Worm (Caenorhabditis elegans) whole organism, young adult: Measurements from ENCODE around the gene mlc-1.

Experiments used
- C06A6.2 ChIP-seq: fragments of 200-800 bp; sonication (Bioruptor generic); conservative IDR thresholded peaks from 2 replicates; pipeline ENCODE4 v1.3.6; 2022; ENCODE audit warnings: missing genetic modification characterization, missing compliant biosample characterization
- F23B12.7 ChIP-seq: sonication (generic microtip); optimal IDR thresholded peaks from 2 replicates; lab custom pipeline; 2017; ENCODE audit warnings: missing genetic modification characterization, mild to moderate bottlenecking, missing compliant biosample characterization, antibody characterized with exemption, moderate library complexity; ENCODE audit not compliant: insufficient read depth
- F55B11.4 ChIP-seq: sonication (generic microtip); optimal IDR thresholded peaks from 2 replicates; lab custom pipeline; 2016; ENCODE audit warnings: missing compliant biosample characterization, missing genetic modification characterization, borderline replicate concordance; ENCODE audit not compliant: insufficient read depth
- K11D2.4 ChIP-seq: fragments of 200-800 bp; sonication (Bioruptor generic); IDR thresholded peaks from 2 replicates; pipeline ENCODE4 v1.3.6; 2022; ENCODE audit warnings: missing genetic modification reagents, missing genetic modification characterization, missing compliant biosample characterization
- K12H6.12 ChIP-seq: fragments of 200-800 bp; sonication (Bioruptor generic); optimal IDR thresholded peaks from 2 replicates; lab custom pipeline; 2018; ENCODE audit warnings: mild to moderate bottlenecking, missing genetic modification characterization, missing compliant biosample characterization
- T26A5.8 ChIP-seq: sonication (generic microtip); optimal IDR thresholded peaks from 2 replicates; lab custom pipeline; 2016; ENCODE audit warnings: missing genetic modification characterization, missing compliant biosample characterization
- Y53F4B.3 ChIP-seq: fragments of 200-800 bp; sonication (Bioruptor generic); IDR thresholded peaks from 2 replicates; pipeline ENCODE4 v1.3.6; 2022; ENCODE audit warnings: missing genetic modification reagents, missing genetic modification characterization, missing compliant biosample characterization
- Y67H2A.10 ChIP-seq: fragments of 200-800 bp; sonication (Bioruptor generic); conservative IDR thresholded peaks from 2 replicates; pipeline ENCODE4 v1.3.6; 2022; ENCODE audit warnings: missing genetic modification reagents, missing genetic modification characterization, missing compliant biosample characterization
- aptf-2 ChIP-seq: fragments of 200-800 bp; sonication (Bioruptor generic); conservative IDR thresholded peaks from 2 replicates; pipeline ENCODE4 v1.3.6; 2022; ENCODE audit warnings: missing genetic modification reagents, missing genetic modification characterization, missing compliant biosample characterization
- aptf-3 ChIP-seq: fragments of 200-800 bp; sonication (Bioruptor generic); IDR thresholded peaks from 2 replicates; pipeline ENCODE4 v1.3.6; 2022; ENCODE audit warnings: missing genetic modification characterization, missing compliant biosample characterization
- atf-7 ChIP-seq: sonication (generic microtip); optimal IDR thresholded peaks from 2 replicates; lab custom pipeline; 2017; ENCODE audit warnings: mild to moderate bottlenecking, missing genetic modification characterization, missing compliant biosample characterization
- attf-5 ChIP-seq: fragments of 200-800 bp; sonication (Bioruptor generic); optimal IDR thresholded peaks from 2 replicates; lab custom pipeline; 2018; ENCODE audit warnings: mild to moderate bottlenecking, missing genetic modification characterization, missing compliant biosample characterization
- bed-1 ChIP-seq: fragments of 200-800 bp; sonication (Bioruptor generic); IDR thresholded peaks from 2 replicates; pipeline ENCODE4 v1.3.6; 2022; ENCODE audit warnings: missing genetic modification reagents, missing genetic modification characterization, missing compliant biosample characterization
- ceh-27 ChIP-seq: fragments of 200-800 bp; sonication (Bioruptor generic); optimal IDR thresholded peaks from 2 replicates; lab custom pipeline; 2018; ENCODE audit warnings: mild to moderate bottlenecking, missing genetic modification characterization, moderate library complexity, missing compliant biosample characterization
- ceh-58 ChIP-seq: fragments of 200-800 bp; sonication (Bioruptor generic); IDR thresholded peaks from 2 replicates; pipeline ENCODE4 v1.3.6; 2022; ENCODE audit warnings: missing genetic modification characterization, missing compliant biosample characterization
- efl-1 ChIP-seq: fragments of 150-350 bp; optimal IDR thresholded peaks from 2 replicates; lab custom pipeline; 2014; ENCODE audit warnings: missing biosample characterization, missing genetic modification reagents, missing genetic modification characterization
- egl-18 ChIP-seq: fragments of 200-800 bp; sonication (Bioruptor generic); IDR thresholded peaks from 2 replicates; pipeline ENCODE4 v1.3.6; 2022; ENCODE audit warnings: missing genetic modification reagents, missing genetic modification characterization, missing compliant biosample characterization
- egl-44 ChIP-seq: fragments of 200-800 bp; sonication (Bioruptor generic); IDR thresholded peaks from 2 replicates; pipeline ENCODE4 v1.3.6; 2022; ENCODE audit warnings: missing genetic modification reagents, missing genetic modification characterization, missing compliant biosample characterization
- egrh-3 ChIP-seq: fragments of 200-800 bp; sonication (Bioruptor generic); IDR thresholded peaks from 2 replicates; pipeline ENCODE4 v1.3.6; 2022; ENCODE audit warnings: missing genetic modification reagents, missing genetic modification characterization, missing compliant biosample characterization
- ekl-4 ChIP-seq: fragments of 200-800 bp; sonication (Bioruptor generic); IDR thresholded peaks from 2 replicates; pipeline ENCODE4 v1.3.6; 2022; ENCODE audit warnings: missing genetic modification reagents, missing genetic modification characterization, missing compliant biosample characterization
- gei-17 ChIP-seq: fragments of 200-800 bp; sonication (Bioruptor generic); optimal IDR thresholded peaks from 2 replicates; lab custom pipeline; 2018; ENCODE audit warnings: mild to moderate bottlenecking, missing genetic modification characterization, missing compliant biosample characterization
- hlh-26 ChIP-seq: fragments of 200-800 bp; sonication (Bioruptor generic); conservative IDR thresholded peaks from 2 replicates; pipeline ENCODE4 v1.3.6; 2022; ENCODE audit warnings: missing genetic modification reagents, missing genetic modification characterization, missing compliant biosample characterization
- hmg-1.2 ChIP-seq: fragments of 200-800 bp; sonication (Bioruptor generic); IDR thresholded peaks from 2 replicates; pipeline ENCODE4 v1.3.6; 2022; ENCODE audit warnings: missing genetic modification reagents, missing genetic modification characterization, missing compliant biosample characterization
- hrde-1 ChIP-seq: sonication (generic microtip); optimal IDR thresholded peaks from 2 replicates; lab custom pipeline; 2016; ENCODE audit warnings: missing genetic modification characterization, mild to moderate bottlenecking, missing compliant biosample characterization, moderate library complexity, missing genotype, missing genetic modification reagents, borderline replicate concordance
- let-607 ChIP-seq, 2 experiments: fragments of 200-800 bp in 1 of 2; sonication (Bioruptor generic) in 1 of 2; sonication (generic microtip) in 1 of 2; optimal IDR thresholded peaks; 2 replicates each; lab custom pipeline; 2016 to 2018; ENCODE audit warnings: mild to moderate bottlenecking in 2 of 2, missing compliant biosample characterization in 2 of 2, missing genetic modification characterization in 2 of 2, moderate library complexity in 2 of 2, missing genotype in 1 of 2
- lin-40 ChIP-seq: sonication (generic microtip); optimal IDR thresholded peaks from 2 replicates; lab custom pipeline; 2016; ENCODE audit warnings: missing genetic modification characterization, mild to moderate bottlenecking, missing compliant biosample characterization, missing genotype, missing genetic modification reagents
- madf-10 ChIP-seq: sonication (generic microtip); optimal IDR thresholded peaks from 2 replicates; lab custom pipeline; 2016; ENCODE audit warnings: mild to moderate bottlenecking, missing genetic modification characterization, missing compliant biosample characterization
- madf-3 ChIP-seq: fragments of 200-800 bp; sonication (Bioruptor generic); IDR thresholded peaks from 2 replicates; pipeline ENCODE4 v1.3.6; 2022; ENCODE audit warnings: missing genetic modification reagents, missing genetic modification characterization, missing compliant biosample characterization
- madf-6 ChIP-seq: fragments of 200-800 bp; sonication (Bioruptor generic); IDR thresholded peaks from 2 replicates; pipeline ENCODE4 v1.3.6; 2022; ENCODE audit warnings: missing genetic modification reagents, missing genetic modification characterization, missing compliant biosample characterization
- mcd-1 ChIP-seq: fragments of 200-800 bp; sonication (Bioruptor generic); IDR thresholded peaks from 2 replicates; pipeline ENCODE4 v1.3.6; 2022; ENCODE audit warnings: missing genetic modification reagents, missing genetic modification characterization, missing compliant biosample characterization
- nfya-2 ChIP-seq: fragments of 200-800 bp; sonication (Bioruptor generic); IDR thresholded peaks from 2 replicates; pipeline ENCODE4 v1.3.6; 2022; ENCODE audit warnings: missing genetic modification reagents, missing genetic modification characterization, missing compliant biosample characterization
- nhr-120 ChIP-seq: fragments of 200-800 bp; sonication (Bioruptor generic); IDR thresholded peaks from 2 replicates; pipeline ENCODE4 v1.3.6; 2022; ENCODE audit warnings: missing genetic modification characterization, missing compliant biosample characterization
- nhr-80 ChIP-seq: sonication (generic microtip); optimal IDR thresholded peaks from 2 replicates; lab custom pipeline; 2016; ENCODE audit warnings: missing genetic modification characterization, missing compliant biosample characterization
- pbrm-1 ChIP-seq: fragments of 200-800 bp; sonication (Bioruptor generic); IDR thresholded peaks from 2 replicates; pipeline ENCODE4 v1.3.6; 2022; ENCODE audit warnings: missing genetic modification reagents, missing genetic modification characterization, missing compliant biosample characterization
- repo-1 ChIP-seq: sonication (generic microtip); optimal IDR thresholded peaks from 2 replicates; lab custom pipeline; 2017; ENCODE audit warnings: mild to moderate bottlenecking, missing genetic modification characterization, missing compliant biosample characterization
- snpc-1.3 ChIP-seq: sonication (generic microtip); optimal IDR thresholded peaks from 2 replicates; lab custom pipeline; 2017; ENCODE audit warnings: missing genetic modification characterization, mild to moderate bottlenecking, missing compliant biosample characterization, antibody characterized with exemption, moderate library complexity, missing genotype, missing genetic modification reagents; ENCODE audit not compliant: insufficient read depth
- snpc-4 ChIP-seq, 5 experiments: fragments of 150-350 bp in 1 of 5; sonication (generic microtip) in 4 of 5; optimal IDR thresholded peaks; 2 replicates each; lab custom pipeline; 2014 to 2018; ENCODE audit warnings: missing genetic modification characterization in 5 of 5, missing biosample characterization in 3 of 5, antibody characterized with exemption in 2 of 5, mild to moderate bottlenecking in 2 of 5, missing compliant biosample characterization in 2 of 5, missing genotype in 2 of 5, moderate library complexity in 2 of 5, missing genetic modification reagents in 1 of 5
- tbp1 ChIP-seq: fragments of 200-800 bp; sonication (Bioruptor generic); optimal IDR thresholded peaks from 2 replicates; lab custom pipeline; 2018; ENCODE audit warnings: mild to moderate bottlenecking, missing genetic modification characterization, missing compliant biosample characterization
- ztf-28 ChIP-seq: fragments of 200-800 bp; sonication (Bioruptor generic); IDR thresholded peaks from 2 replicates; pipeline ENCODE4 v1.3.6; 2022; ENCODE audit warnings: missing genetic modification reagents, missing genetic modification characterization, missing compliant biosample characterization

mlc-1 gene

ce11 chrX:17445239-17445638 is 13.8 kb upstream of the mlc-1 start:
- TF ChIP-seq madf-6 (GFP tag; lab: Robert Waterston, UW) (0 out of 2 replicates have a peak, but pooled peaks have one; percentile 13), nhr-120 (GFP tag; lab: Robert Waterston, UW) (0 out of 2 replicates have a peak, but pooled peaks have one; percentile 19), aptf-3 (GFP tag; lab: Robert Waterston, UW) (peak; percentile 71; the same call in 1 of the 2 replicates), bed-1 (GFP tag; lab: Robert Waterston, UW) (0 out of 2 replicates have a peak, but pooled peaks have one; percentile 21), aptf-2 (peak; percentile 38; the same call in 1 of the 2 replicates), egl-44 (GFP tag; lab: Robert Waterston, UW) (0 out of 2 replicates have a peak, but pooled peaks have one; percentile 60), egl-18 (GFP tag; lab: Robert Waterston, UW) (0 out of 2 replicates have a peak, but pooled peaks have one; percentile 48), nfya-2 (GFP tag; lab: Robert Waterston, UW) (0 out of 2 replicates have a peak, but pooled peaks have one; percentile 32), ceh-58 (peak; percentile 91; the same call in 1 of the 2 replicates), pbrm-1 (GFP tag; lab: Robert Waterston, UW) (0 out of 2 replicates have a peak, but pooled peaks have one; percentile 42)

ce11 chrX:17447212-17447611 is 11.8 kb upstream of the mlc-1 start:
- 0 out of 2 replicates have a peak, but pooled peaks have one; percentile 23 for TF ChIP-seq egrh-3
- TF ChIP-seq madf-3 (GFP tag; lab: Robert Waterston, UW), result peak; percentile 77; the same call in 1 of the 2 replicates
- TF ChIP-seq, all 124 proteins: peak for 2; not testable (repeated sequence) for 122

ce11 chrX:17451410-17451809 is 7.6 kb upstream of the mlc-1 start, which contains the start of gene C36E6.2:
Gene C36E6.2, plus strand, starts transcription at chrX:17451670.
- TF ChIP-seq egl-18 (GFP tag; lab: Robert Waterston, UW), result 0 out of 2 replicates have a peak, but pooled peaks have one; percentile 16
- TF ChIP-seq lin-40 (tag; lab: Kevin White, UChicago), result peak; percentile 70
- no peak for TF ChIP-seq snpc-4 (GFP tag; optimal IDR thresholded peaks at IDR 0.05; lab: Kevin White, UChicago)
- peak in 1 of 4 experiments; percentile 39 for TF ChIP-seq snpc-4 (tag; optimal IDR thresholded peaks at IDR 0.05; lab: Kevin White, UChicago)
- TF ChIP-seq F55B11.4 (tag; lab: Kevin White, UChicago), result no peak
- peak; percentile 86 for TF ChIP-seq hmg-1.2 (GFP tag; lab: Robert Waterston, UW)
- TF ChIP-seq gei-17 (GFP tag; lab: Kevin White, UChicago), result no peak
- no peak for TF ChIP-seq bed-1 (GFP tag; lab: Robert Waterston, UW)
- peak; percentile 65 for TF ChIP-seq ceh-27 (GFP tag; lab: Kevin White, UChicago)
- no peak for TF ChIP-seq Y67H2A.10
- TF ChIP-seq let-607 (tag; optimal IDR thresholded peaks at IDR 0.05; lab: Kevin White, UChicago), result no peak
- TF ChIP-seq hlh-26 (GFP tag; lab: Robert Waterston, UW), result no peak
- TF ChIP-seq attf-5 (GFP tag; lab: Kevin White, UChicago), result peak; percentile 33
- no peak for TF ChIP-seq mcd-1 (GFP tag; lab: Robert Waterston, UW)
- TF ChIP-seq T26A5.8 (tag; lab: Kevin White, UChicago), result no peak
- TF ChIP-seq nhr-80 (tag; lab: Kevin White, UChicago), result peak; percentile 27
- TF ChIP-seq Y53F4B.3, result no peak
- TF ChIP-seq madf-10 (tag; lab: Kevin White, UChicago), result no peak
- TF ChIP-seq repo-1, result no peak
- no peak for TF ChIP-seq snpc-1.3 (tag; lab: Kevin White, UChicago)
- no peak for TF ChIP-seq ekl-4
- no peak for TF ChIP-seq efl-1 (GFP tag; lab: Kevin White, UChicago)
- TF ChIP-seq hrde-1, result no peak
- peak; percentile 26 for TF ChIP-seq tbp1 (GFP tag; lab: Kevin White, UChicago)
- peak; percentile 15 for TF ChIP-seq K12H6.12 (tag; lab: Kevin White, UChicago)
- TF ChIP-seq C06A6.2, result no peak
- TF ChIP-seq K11D2.4 (GFP tag; lab: Robert Waterston, UW), result 0 out of 2 replicates have a peak, but pooled peaks have one; percentile 30
- no peak for TF ChIP-seq ztf-28 (GFP tag; lab: Robert Waterston, UW)
- no peak for TF ChIP-seq atf-7 (tag; lab: Kevin White, UChicago)
- TF ChIP-seq F23B12.7, result peak; percentile 15
